Fruit fly (Drosophila melanogaster): Measurements from ENCODE around the gene Pkc98E.

DNA sequence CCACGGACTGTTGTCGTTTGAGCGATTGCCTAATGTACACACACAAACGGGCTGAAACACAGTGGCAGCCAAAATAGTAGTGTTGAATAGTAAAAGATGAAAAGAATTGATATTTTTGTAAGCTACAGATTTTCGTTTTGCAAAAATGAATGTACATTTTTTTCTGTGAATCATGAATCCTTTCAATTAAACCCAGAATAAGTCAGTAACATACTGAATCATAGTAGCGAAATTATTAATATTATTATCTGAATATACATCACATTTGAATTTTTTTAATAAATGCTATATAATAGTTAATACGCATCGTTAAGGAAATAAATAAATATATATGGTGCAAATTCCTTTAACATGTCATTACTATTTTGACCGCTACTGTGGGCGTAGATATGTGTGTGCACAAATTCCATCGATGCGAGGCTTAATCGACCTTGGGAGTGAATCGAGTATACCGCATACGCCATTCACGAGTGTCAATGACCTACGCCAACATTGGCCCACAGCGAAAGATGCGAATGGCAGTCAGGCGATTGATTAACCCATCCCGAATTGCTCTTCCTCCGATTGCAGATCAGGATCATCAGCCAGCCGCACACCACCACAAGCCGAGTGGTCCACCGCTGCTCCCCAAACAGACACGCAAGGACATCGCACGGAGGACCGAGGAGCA is 1.7 kb downstream of the Pkc98E start:
- no peak for TF ChIP-seq psq (optimal IDR thresholded peaks at IDR 0.05)
- TF ChIP-seq insv (optimal IDR thresholded peaks at IDR 0.05) = no peak
- TF ChIP-seq h (optimal IDR thresholded peaks at IDR 0.05) = no peak
- TF ChIP-seq Myc (optimal IDR thresholded peaks at IDR 0.05) = no peak
- no peak for TF ChIP-seq Sin3A (optimal IDR thresholded peaks at IDR 0.05)
